Worm (Caenorhabditis elegans) whole organism, L1 larva: ENCODE data around the gene clec-136.

Experiments used
- C34B4.2 ChIP-seq: sonication (generic microtip); optimal IDR thresholded peaks from 2 replicates; lab custom pipeline; 2017; ENCODE audit warnings: mild to moderate bottlenecking, missing genetic modification characterization, missing compliant biosample characterization
- Y116A8C.19 ChIP-seq: sonication (generic microtip); optimal IDR thresholded peaks from 2 replicates; lab custom pipeline; 2016; ENCODE audit warnings: missing compliant biosample characterization, missing genetic modification characterization, borderline replicate concordance
- alr-1 ChIP-seq: fragments of 200-800 bp; sonication (Bioruptor generic); optimal IDR thresholded peaks from 2 replicates; lab custom pipeline; 2018; ENCODE audit warnings: borderline replicate concordance, mild to moderate bottlenecking, missing genetic modification characterization, missing compliant biosample characterization
- ceh-82 ChIP-seq, 3 experiments: fragments of 150-350 bp in 1 of 3; sonication (generic microtip) in 2 of 3; optimal IDR thresholded peaks; 2 replicates each; lab custom pipeline; 2014 to 2017; ENCODE audit warnings: missing biosample characterization in 3 of 3, missing genetic modification characterization in 3 of 3
- ceh-88 ChIP-seq: fragments of 200-800 bp; sonication (Bioruptor generic); IDR thresholded peaks from 2 replicates; pipeline ENCODE4 v1.3.6; 2022; ENCODE audit warnings: missing genetic modification characterization, missing compliant biosample characterization
- dsc-1 ChIP-seq: sonication (generic microtip); optimal IDR thresholded peaks from 2 replicates; lab custom pipeline; 2016; ENCODE audit warnings: mild to moderate bottlenecking, missing genetic modification characterization, missing compliant biosample characterization
- efl-1 ChIP-seq, 4 experiments: fragments of 150-350 bp; optimal IDR thresholded peaks in 3 of 4; peaks in 1 of 4; 1 replicate in 1 of 4; 2 replicates in 3 of 4; lab custom pipeline; 2014; ENCODE audit warnings: missing biosample characterization in 2 of 4, missing genetic modification characterization in 2 of 4, missing genetic modification reagents in 2 of 4
- efl-3 ChIP-seq: fragments of 200-800 bp; sonication (Bioruptor generic); optimal IDR thresholded peaks from 2 replicates; lab custom pipeline; 2018; ENCODE audit warnings: mild to moderate bottlenecking, missing genetic modification characterization, missing compliant biosample characterization
- egl-13 ChIP-seq: sonication (generic microtip); optimal IDR thresholded peaks from 2 replicates; lab custom pipeline; 2016; ENCODE audit warnings: missing genotype, missing genetic modification reagents, missing genetic modification characterization, missing compliant biosample characterization
- egl-27 ChIP-seq, 2 experiments: fragments of 150-350 bp in 1 of 2; sonication (generic microtip); optimal IDR thresholded peaks; 3 replicates each; lab custom pipeline; 2017 to 2018; ENCODE audit warnings: missing biosample characterization in 2 of 2, missing genetic modification characterization in 2 of 2, missing genetic modification reagents in 2 of 2
- fkh-4 ChIP-seq: sonication (generic microtip); optimal IDR thresholded peaks from 2 replicates; lab custom pipeline; 2016; ENCODE audit warnings: missing compliant biosample characterization, missing genetic modification characterization, borderline replicate concordance
- fos-1 ChIP-seq: fragments of 150-350 bp; optimal IDR thresholded peaks from 2 replicates; lab custom pipeline; 2014; ENCODE audit warnings: missing biosample characterization, missing genetic modification characterization
- grh-1 ChIP-seq: fragments of 200-800 bp; sonication (Bioruptor generic); IDR thresholded peaks from 2 replicates; pipeline ENCODE4 v1.3.6; 2022; ENCODE audit warnings: missing genetic modification reagents, missing genetic modification characterization, missing compliant biosample characterization
- hlh-17 ChIP-seq: fragments of 200-800 bp; sonication (Bioruptor generic); optimal IDR thresholded peaks from 2 replicates; lab custom pipeline; 2018; ENCODE audit warnings: missing genetic modification characterization, mild to moderate bottlenecking, missing compliant biosample characterization, moderate library complexity, borderline replicate concordance
- irx-1 ChIP-seq: sonication (generic microtip); optimal IDR thresholded peaks from 2 replicates; lab custom pipeline; 2016; ENCODE audit warnings: missing genetic modification characterization, missing compliant biosample characterization
- isw-1 ChIP-seq: fragments of 200-800 bp; sonication (Bioruptor generic); IDR thresholded peaks from 2 replicates; pipeline ENCODE4 v1.3.6; 2022; ENCODE audit warnings: missing genetic modification characterization, missing compliant biosample characterization
- lin-14 ChIP-seq: fragments of 200-800 bp; sonication (Bioruptor generic); optimal IDR thresholded peaks from 2 replicates; lab custom pipeline; 2018; ENCODE audit warnings: mild to moderate bottlenecking, missing genetic modification characterization, moderate library complexity, missing compliant biosample characterization
- lin-35 ChIP-seq, 2 experiments: fragments of 150-350 bp; optimal IDR thresholded peaks; 2 replicates each; lab custom pipeline; 2014; ENCODE audit warnings: missing biosample characterization in 2 of 2, missing genetic modification characterization in 2 of 2, missing genetic modification reagents in 2 of 2
- lin-39 ChIP-seq: fragments of 150-350 bp; optimal IDR thresholded peaks from 2 replicates; lab custom pipeline; 2014; ENCODE audit warnings: missing biosample characterization, missing genetic modification reagents, missing genetic modification characterization
- lir-3 ChIP-seq: sonication (generic microtip); optimal IDR thresholded peaks from 2 replicates; lab custom pipeline; 2016; ENCODE audit warnings: mild to moderate bottlenecking, missing genetic modification characterization, moderate library complexity, missing compliant biosample characterization; ENCODE audit not compliant: poor library complexity
- lsy-2 ChIP-seq, 2 experiments: fragments of 150-350 bp; optimal IDR thresholded peaks; 2 replicates each; lab custom pipeline; 2014; ENCODE audit warnings: missing biosample characterization in 2 of 2, missing genetic modification characterization in 2 of 2
- mdl-1 ChIP-seq, 2 experiments: fragments of 150-350 bp; optimal IDR thresholded peaks; 2 replicates each; lab custom pipeline; 2014 to 2017; ENCODE audit warnings: missing biosample characterization in 2 of 2, missing genetic modification characterization in 2 of 2, inconsistent platforms in 1 of 2
- mep-1 ChIP-seq: fragments of 150-350 bp; optimal IDR thresholded peaks from 2 replicates; lab custom pipeline; 2014; ENCODE audit warnings: missing biosample characterization, missing genetic modification characterization
- nhr-237 ChIP-seq: fragments of 150-350 bp; optimal IDR thresholded peaks from 2 replicates; lab custom pipeline; 2014; ENCODE audit warnings: missing biosample characterization, missing genetic modification characterization
- nhr-28 ChIP-seq: fragments of 150-350 bp; optimal IDR thresholded peaks from 2 replicates; lab custom pipeline; 2014; ENCODE audit warnings: missing biosample characterization, missing genetic modification characterization
- nhr-71 ChIP-seq: sonication (generic microtip); optimal IDR thresholded peaks from 2 replicates; lab custom pipeline; 2016; ENCODE audit warnings: mild to moderate bottlenecking, missing genetic modification characterization, moderate library complexity, missing compliant biosample characterization
- nhr-76 ChIP-seq: sonication (generic microtip); optimal IDR thresholded peaks from 2 replicates; lab custom pipeline; 2017; ENCODE audit warnings: missing biosample characterization, missing genetic modification characterization
- nhr-85 ChIP-seq: sonication (generic microtip); peaks from one replicate; lab custom pipeline; 2016; ENCODE audit warnings: missing genetic modification characterization, inconsistent platforms, missing compliant biosample characterization
- sup-37 ChIP-seq: fragments of 200-800 bp; sonication (Bioruptor generic); optimal IDR thresholded peaks from 2 replicates; lab custom pipeline; 2018; ENCODE audit warnings: mild to moderate bottlenecking, missing genetic modification characterization, missing compliant biosample characterization
- tbx-2 ChIP-seq: sonication (generic microtip); optimal IDR thresholded peaks from 2 replicates; lab custom pipeline; 2016; ENCODE audit warnings: missing genetic modification characterization, missing compliant biosample characterization
- unc-30 ChIP-seq: sonication (generic microtip); optimal IDR thresholded peaks from 2 replicates; lab custom pipeline; 2017; ENCODE audit warnings: missing biosample characterization, missing genetic modification characterization
- xbp-1 ChIP-seq: sonication (generic microtip); optimal IDR thresholded peaks from 2 replicates; lab custom pipeline; 2016; ENCODE audit warnings: missing genetic modification characterization, missing compliant biosample characterization

The clec-136 gene

DNA sequence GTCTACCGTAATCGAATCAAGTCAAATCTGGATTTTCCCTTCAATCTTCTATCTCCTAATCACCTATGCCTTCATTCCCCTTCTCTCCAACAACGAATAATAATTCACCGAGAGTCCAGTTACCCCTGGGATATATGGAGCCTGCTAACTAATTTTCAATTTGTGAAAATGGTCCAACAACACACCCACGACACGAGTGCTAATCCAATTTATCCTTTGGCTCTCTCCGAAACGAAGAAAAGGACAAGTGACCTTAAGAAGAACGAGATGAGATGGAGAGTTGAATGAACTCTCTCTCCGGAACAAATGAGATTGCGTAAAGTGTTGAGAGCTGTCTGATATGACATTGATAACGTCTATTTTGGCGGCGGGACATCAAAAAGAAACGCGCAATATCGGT is 32.0 kb downstream of the clec-136 start:
- TF ChIP-seq efl-1 (optimal IDR thresholded peaks at IDR 0.05; lab: Kevin White, UChicago): no peak
- peak in 1 of 2 experiments; percentile 16 for TF ChIP-seq efl-1 (GFP tag; optimal IDR thresholded peaks at IDR 0.05 in 1 of 2; lab: Kevin White, UChicago)
- no peak for TF ChIP-seq nhr-76 (tag; lab: Kevin White, UChicago)
- peak; percentile 39 for TF ChIP-seq lin-14 (GFP tag; lab: Kevin White, UChicago)

DNA sequence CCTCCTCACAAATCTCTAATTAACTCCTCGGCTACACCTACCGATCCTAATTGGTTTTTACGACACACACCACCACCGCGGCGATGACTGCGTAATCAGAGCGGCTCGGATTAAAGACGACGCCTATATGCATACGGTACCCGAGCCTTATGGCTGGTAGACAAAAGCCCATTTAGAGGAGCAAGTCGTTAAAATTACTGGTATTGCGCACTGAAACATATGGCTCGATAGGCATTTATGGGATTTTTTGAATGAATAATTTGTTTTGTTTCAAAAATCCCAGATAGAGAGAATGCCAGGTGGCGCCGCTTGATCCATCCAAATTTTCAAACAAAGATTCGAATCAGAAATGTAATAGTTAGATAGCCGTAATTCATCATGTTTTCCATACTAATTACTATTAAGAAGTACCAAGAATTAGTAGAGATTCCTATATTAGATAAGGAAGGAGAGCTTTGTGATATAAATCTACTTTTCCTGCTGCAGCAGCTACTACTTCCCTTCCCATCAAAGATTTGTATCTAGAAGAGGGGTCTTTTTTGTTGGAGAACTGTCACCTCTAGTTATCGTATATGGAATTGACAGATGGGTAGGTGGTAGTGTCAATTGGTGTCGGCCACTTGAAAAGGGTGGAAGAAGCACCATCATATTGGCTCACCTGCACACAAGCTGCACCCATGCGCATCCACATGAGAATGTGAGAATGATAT is 33.0 kb downstream of the clec-136 start:
- TF ChIP-seq mdl-1 (tag; optimal IDR thresholded peaks at IDR 0.05; lab: Kevin White, UChicago) (no peak), hlh-17 (GFP tag; lab: Kevin White, UChicago) (no peak), fos-1 (no peak), unc-30 (tag; lab: Kevin White, UChicago) (no peak), lin-14 (GFP tag; lab: Kevin White, UChicago) (peak; percentile 28), nhr-85 (tag; lab: Kevin White, UChicago) (peak; percentile 69), efl-1 (optimal IDR thresholded peaks at IDR 0.05; lab: Kevin White, UChicago) (no peak), efl-1 (GFP tag; optimal IDR thresholded peaks at IDR 0.05 in 1 of 2; lab: Kevin White, UChicago) (peak in 1 of 2 experiments; percentile 52), fkh-4 (tag; lab: Kevin White, UChicago) (no peak), lsy-2 (tag; optimal IDR thresholded peaks at IDR 0.05; lab: Kevin White, UChicago) (no peak)

- TF ChIP-seq nhr-71: no peak
- no peak for TF ChIP-seq nhr-76 (tag; lab: Kevin White, UChicago)
- no peak for TF ChIP-seq egl-27 (tag; optimal IDR thresholded peaks at IDR 0.05; lab: Kevin White, UChicago)
- no peak for TF ChIP-seq irx-1 (tag; lab: Kevin White, UChicago)
- no peak for TF ChIP-seq efl-1 (optimal IDR thresholded peaks at IDR 0.05; lab: Kevin White, UChicago)
- no peak for TF ChIP-seq efl-1 (GFP tag; optimal IDR thresholded peaks at IDR 0.05 in 1 of 2; lab: Kevin White, UChicago)
- TF ChIP-seq lir-3: no peak
These were observed 35.3 kb downstream of the clec-136 start for ce11 chrII:4581090-4581489.

ce11 chrII:4579920-4580474 is 36.3 kb downstream of the clec-136 start:
- no peak for TF ChIP-seq C34B4.2 (tag; lab: Kevin White, UChicago)

- no peak for TF ChIP-seq lin-35 (GFP tag; optimal IDR thresholded peaks at IDR 0.05; lab: Kevin White, UChicago)
- peak; percentile 28 for TF ChIP-seq lin-14 (GFP tag; lab: Kevin White, UChicago)
These were observed 37.0 kb downstream of the clec-136 start for ce11 chrII:4579375-4579774.

- TF ChIP-seq tbx-2 (tag; lab: Kevin White, UChicago) (no peak), efl-3 (GFP tag; lab: Kevin White, UChicago) (no peak), ceh-88 (no peak), ceh-82 (tag; optimal IDR thresholded peaks at IDR 0.05; lab: Kevin White, UChicago) (no peak), egl-13 (no peak), sup-37 (no peak), lin-14 (GFP tag; lab: Kevin White, UChicago) (no peak), fkh-4 (tag; lab: Kevin White, UChicago) (no peak), grh-1 (no peak), xbp-1 (tag; lab: Kevin White, UChicago) (no peak), nhr-237 (tag; lab: Kevin White, UChicago) (no peak), nhr-28 (no peak), lin-35 (GFP tag; optimal IDR thresholded peaks at IDR 0.05; lab: Kevin White, UChicago) (no peak), dsc-1 (tag; lab: Kevin White, UChicago) (no peak), lin-39 (tag; lab: Kevin White, UChicago) (no peak), mep-1 (tag; lab: Kevin White, UChicago) (no peak), alr-1 (tag; lab: Kevin White, UChicago) (no peak), Y116A8C.19 (no peak), unc-30 (tag; lab: Kevin White, UChicago) (no peak), isw-1 (GFP tag; lab: Robert Waterston, UW) (no peak)
These were observed 39.0 kb downstream of the clec-136 start for ce11 chrII:4577391-4577790.
